Worm (Caenorhabditis elegans): ENCODE results near the gene C18H9.1.

C18H9.1 gene

ce11 chrII:6716638-6717037 is 17.8 kb downstream of the C18H9.1 start, which contains the start of the genes T14B4.5 and T14B4.20:
TSS of gene T14B4.5 (plus strand) at chrII:6716863.
TSS of gene T14B4.20 (plus strand) at chrII:6716901.
- TF ChIP-seq lin-14 (GFP tag; optimal IDR thresholded peaks at IDR 0.05) (no peak), blmp-1 (tag; optimal IDR thresholded peaks at IDR 0.05) (peak; percentile 80)

- no peak for TF ChIP-seq fkh-8 (tag; optimal IDR thresholded peaks at IDR 0.05)
- TF ChIP-seq nhr-237 (tag; optimal IDR thresholded peaks at IDR 0.05), result no peak
- no peak for TF ChIP-seq tlp-1 (tag; optimal IDR thresholded peaks at IDR 0.05)
- TF ChIP-seq C34B4.2 (tag; optimal IDR thresholded peaks at IDR 0.05), result no peak
- no peak for TF ChIP-seq fos-1 (tag; optimal IDR thresholded peaks at IDR 0.05)
- TF ChIP-seq hlh-4 (tag; optimal IDR thresholded peaks at IDR 0.05), result no peak
- no peak for TF ChIP-seq mep-1 (tag; optimal IDR thresholded peaks at IDR 0.05)
- no peak for TF ChIP-seq ces-1 (GFP tag; optimal IDR thresholded peaks at IDR 0.05)
- no peak for TF ChIP-seq efl-1 (optimal IDR thresholded peaks at IDR 0.05)
- no peak for TF ChIP-seq efl-1 (GFP tag; optimal IDR thresholded peaks at IDR 0.05 in 1 of 2)
- no peak for TF ChIP-seq ceh-82 (tag; optimal IDR thresholded peaks at IDR 0.05)
- TF ChIP-seq egl-13 (tag; optimal IDR thresholded peaks at IDR 0.05), result no peak
These were observed 19.3 kb downstream of the C18H9.1 start, which contains the start of gene tsp-10 for ce11 chrII:6718221-6718620. TSS of gene tsp-10 (plus strand) at chrII:6718586.

- TF ChIP-seq dsc-1 (tag; optimal IDR thresholded peaks at IDR 0.05), result peak; percentile 55
- no peak for TF ChIP-seq pqm-1 (tag; optimal IDR thresholded peaks at IDR 0.05)
- TF ChIP-seq ets-5 (GFP tag; IDR thresholded peaks at IDR 0.05), result no peak
- TF ChIP-seq hpl-2 (GFP tag; optimal IDR thresholded peaks at IDR 0.05), result no peak
- TF ChIP-seq lin-15B (tag; optimal IDR thresholded peaks at IDR 0.05), result no peak
- TF ChIP-seq ceh-63 (GFP tag; optimal IDR thresholded peaks at IDR 0.05), result no peak
- peak; percentile 48 for TF ChIP-seq rnt-1 (tag; optimal IDR thresholded peaks at IDR 0.05)
- TF ChIP-seq xbp-1 (tag; optimal IDR thresholded peaks at IDR 0.05), result peak; percentile 26
- TF ChIP-seq nhr-84 (tag; optimal IDR thresholded peaks at IDR 0.05), result no peak
- peak; percentile 64 for TF ChIP-seq nhr-19 (GFP tag; conservative IDR thresholded peaks at IDR 0.05)
- TF ChIP-seq elt-2 (tag; optimal IDR thresholded peaks at IDR 0.05), result no peak
- TF ChIP-seq grh-1 (GFP tag; IDR thresholded peaks at IDR 0.05), result 0 out of 2 replicates have a peak, but pooled peaks have one; percentile 9
- no peak for TF ChIP-seq nhr-237 (tag; optimal IDR thresholded peaks at IDR 0.05)
- TF ChIP-seq mep-1 (tag; optimal IDR thresholded peaks at IDR 0.05), result peak; percentile 1
- TF ChIP-seq nhr-47 (tag; optimal IDR thresholded peaks at IDR 0.05), result peak; percentile 52
- TF ChIP-seq nhr-85 (tag), result no peak
- peak; percentile 18 to 50 for TF ChIP-seq lsy-2 (tag; optimal IDR thresholded peaks at IDR 0.05)
- TF ChIP-seq jun-1 (tag; optimal IDR thresholded peaks at IDR 0.05), result no peak
- TF ChIP-seq fkh-4 (tag; optimal IDR thresholded peaks at IDR 0.05; ENCODE audit: borderline replicate concordance), result no peak
- TF ChIP-seq ceh-82 (tag; optimal IDR thresholded peaks at IDR 0.05), result peak in 1 of 3 experiments; percentile 12
- TF ChIP-seq lin-14 (GFP tag; optimal IDR thresholded peaks at IDR 0.05), result peak; percentile 46
- TF ChIP-seq snu-23 (GFP tag; optimal IDR thresholded peaks at IDR 0.05), result peak; percentile 62
- TF ChIP-seq swsn-7 (tag; optimal IDR thresholded peaks at IDR 0.05), result peak; percentile 32
- TF ChIP-seq lir-3 (tag; optimal IDR thresholded peaks at IDR 0.05; ENCODE audit: poor library complexity), result peak; percentile 25
- TF ChIP-seq nhr-20 (tag; optimal IDR thresholded peaks at IDR 0.05), result peak; percentile 85
- TF ChIP-seq unc-98 (GFP tag; IDR thresholded peaks at IDR 0.05), result no peak
- TF ChIP-seq isw-1 (GFP tag; IDR thresholded peaks at IDR 0.05), result no peak
- TF ChIP-seq pag-3 (tag; optimal IDR thresholded peaks at IDR 0.05; ENCODE audit: borderline replicate concordance, insufficient read depth), result no peak
- TF ChIP-seq nhr-11 (tag; optimal IDR thresholded peaks at IDR 0.05), result no peak
- TF ChIP-seq ceh-90 (tag; optimal IDR thresholded peaks at IDR 0.05), result no peak
- no peak for TF ChIP-seq fos-1 (tag; optimal IDR thresholded peaks at IDR 0.05)
- TF ChIP-seq lin-35 (GFP tag; optimal IDR thresholded peaks at IDR 0.05), result peak; percentile 13 to 53
- peak in 2 of 3 experiments; percentile 1 to 14 for TF ChIP-seq dpl-1 (GFP tag; optimal IDR thresholded peaks at IDR 0.05)
- peak; percentile 56 for TF ChIP-seq nhr-71 (tag; optimal IDR thresholded peaks at IDR 0.05)
- peak in 1 of 2 experiments; percentile 31 for TF ChIP-seq efl-1 (optimal IDR thresholded peaks at IDR 0.05)
- peak; percentile 17 to 89 for TF ChIP-seq efl-1 (GFP tag; optimal IDR thresholded peaks at IDR 0.05 in 1 of 2)
- TF ChIP-seq zip-4 (GFP tag; optimal IDR thresholded peaks at IDR 0.05), result no peak
- TF ChIP-seq nhr-90 (tag; optimal IDR thresholded peaks at IDR 0.05; ENCODE audit: poor library complexity), result peak; percentile 3
- peak; percentile 32 for TF ChIP-seq irx-1 (tag; optimal IDR thresholded peaks at IDR 0.05)
- no peak for TF ChIP-seq ceh-8 (GFP tag; optimal IDR thresholded peaks at IDR 0.05)
These were observed 22.7 kb downstream of the C18H9.1 start for ce11 chrII:6721581-6721980.
